Worm (Caenorhabditis elegans): ENCODE data around the gene C30F2.5.

DNA sequence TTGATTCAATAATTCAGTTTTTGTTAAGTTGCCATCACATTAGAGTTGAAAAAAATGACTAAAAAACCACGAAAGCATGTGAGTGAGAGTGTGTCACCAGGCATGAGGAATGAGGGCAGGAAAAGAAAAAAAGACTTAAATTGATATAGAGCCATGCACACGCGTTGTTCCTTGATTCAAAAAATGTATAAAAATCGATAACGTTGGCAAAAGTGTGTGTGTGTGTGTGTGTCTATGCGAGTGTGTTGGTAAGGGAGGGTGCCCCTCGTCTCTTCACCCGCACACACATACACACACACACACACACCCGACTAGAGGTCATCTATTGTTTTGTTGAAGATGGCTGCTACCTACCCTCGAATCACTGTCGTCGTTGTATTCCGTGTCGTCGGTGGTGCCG is 49.4 kb downstream of the C30F2.5 start:
- no peak for TF ChIP-seq lin-13 (tag; optimal IDR thresholded peaks at IDR 0.05)
- TF ChIP-seq nhr-12 (tag; optimal IDR thresholded peaks at IDR 0.05) = no peak
- no peak for TF ChIP-seq snpc-4 (tag; optimal IDR thresholded peaks at IDR 0.05)
- TF ChIP-seq unc-62 (GFP tag; optimal IDR thresholded peaks at IDR 0.05) = no peak
